Fruit fly (Drosophila melanogaster) whole organism, embryonic: ENCODE data around the gene CG1628.

Experiments used
- CG10565 ChIP-seq: fragments of 200-800 bp; sonication (Bioruptor generic); optimal IDR thresholded peaks from 3 replicates; lab custom pipeline; 2016; ENCODE audit warnings: missing biosample characterization, mild to moderate bottlenecking, missing genetic modification characterization
- CG7786 ChIP-seq: fragments of 200-800 bp; sonication (Bioruptor generic); optimal IDR thresholded peaks from 2 replicates; lab custom pipeline; 2016; ENCODE audit warnings: missing biosample characterization, missing genetic modification characterization
- Sry-β ChIP-seq: fragments of 200-800 bp; sonication (Bioruptor generic); optimal IDR thresholded peaks from 2 replicates; lab custom pipeline; 2018; ENCODE audit warnings: missing biosample characterization, mild to moderate bottlenecking, missing genetic modification characterization, moderate library complexity
- Stat92E ChIP-seq, 3 experiments: fragments of >200 bp in 2 of 3; fragments of 200-800 bp in 1 of 3; sonication (Bioruptor generic) in 1 of 3; optimal IDR thresholded peaks; 2 replicates each; lab custom pipeline; 2017 to 2019; ENCODE audit warnings: missing biosample characterization in 3 of 3, missing genetic modification characterization in 3 of 3, mild to moderate bottlenecking in 1 of 3, moderate library complexity in 1 of 3
- chn ChIP-seq: fragments of 200-800 bp; sonication (Bioruptor generic); optimal IDR thresholded peaks from 2 replicates; lab custom pipeline; 2016; ENCODE audit warnings: missing biosample characterization, missing genetic modification characterization
- crp ChIP-seq, 2 experiments: fragments of 200-800 bp; sonication (Bioruptor generic); optimal IDR thresholded peaks; 2 replicates in 1 of 2; 3 replicates in 1 of 2; lab custom pipeline; 2017; ENCODE audit warnings: missing biosample characterization in 2 of 2, missing genetic modification characterization in 2 of 2, mild to moderate bottlenecking in 1 of 2, moderate library complexity in 1 of 2
- fd3F ChIP-seq: fragments of 200-800 bp; sonication (Bioruptor generic); optimal IDR thresholded peaks from 2 replicates; lab custom pipeline; 2018; ENCODE audit warnings: missing biosample characterization, mild to moderate bottlenecking, missing genetic modification characterization, moderate library complexity
- sna ChIP-seq: fragments of 200-800 bp; sonication (Bioruptor generic); IDR thresholded peaks from 2 replicates; pipeline ENCODE4 v1.3.6; 2022; ENCODE audit warnings: missing biosample characterization, missing genetic modification characterization; ENCODE audit not compliant: partially characterized antibody

- TF ChIP-seq CG10565 (GFP tag; lab: Kevin White, UChicago) (no peak), Stat92E (GFP tag; optimal IDR thresholded peaks at IDR 0.05; lab: Kevin White, UChicago) (no peak), sna (GFP tag; lab: Robert Waterston, UW) (no peak), chn (GFP tag; lab: Kevin White, UChicago) (no peak), Sry-β (GFP tag; lab: Kevin White, UChicago) (no peak), CG7786 (GFP tag; lab: Kevin White, UChicago) (no peak), crp (GFP tag; optimal IDR thresholded peaks at IDR 0.05; lab: Kevin White, UChicago) (no peak), fd3F (GFP tag; lab: Kevin White, UChicago) (no peak)
Observed at dm6 chrX:10580459-10581103, 21.9 kb downstream of the CG1628 start.
